Fruit fly (Drosophila melanogaster) whole organism, embryonic: ENCODE measurements around the gene ClC-c.

ENCODE experiments used
- Ada2b ChIP-seq: fragments of 200-800 bp; sonication (Bioruptor generic); IDR thresholded peaks from 2 replicates; pipeline ENCODE4 v1.3.6; 2022; ENCODE audit warnings: missing biosample characterization, missing genetic modification characterization
- Aef1 ChIP-seq: fragments of 200-800 bp; sonication (Bioruptor generic); IDR thresholded peaks from 3 replicates; pipeline ENCODE4 v1.3.6; 2022; ENCODE audit warnings: missing biosample characterization, missing genetic modification characterization
- Atf3 ChIP-seq: fragments of 200-800 bp; sonication (Bioruptor generic); optimal IDR thresholded peaks from 3 replicates; lab custom pipeline; 2016; ENCODE audit warnings: missing biosample characterization, missing genetic modification characterization
- B-H1 ChIP-seq: fragments of 200-800 bp; sonication (Bioruptor generic); IDR thresholded peaks from 3 replicates; pipeline ENCODE4 v1.3.6; 2022; ENCODE audit warnings: missing biosample characterization, missing genetic modification characterization
- CG10654 ChIP-seq: fragments of 200-800 bp; sonication (Bioruptor generic); optimal IDR thresholded peaks from 2 replicates; lab custom pipeline; 2016; ENCODE audit warnings: missing biosample characterization, missing genetic modification characterization
- CG11398 ChIP-seq: fragments of 200-800 bp; sonication (Bioruptor generic); optimal IDR thresholded peaks from 2 replicates; lab custom pipeline; 2016; ENCODE audit warnings: missing biosample characterization, missing genetic modification characterization
- CG11723 ChIP-seq: fragments of 200-800 bp; sonication (Bioruptor generic); optimal IDR thresholded peaks from 2 replicates; lab custom pipeline; 2017; ENCODE audit warnings: missing biosample characterization, mild to moderate bottlenecking, missing genetic modification characterization
- CG14667 ChIP-seq: fragments of 200-800 bp; sonication (Bioruptor generic); IDR thresholded peaks from 2 replicates; pipeline ENCODE4 v1.3.6; 2022; ENCODE audit warnings: missing biosample characterization, missing genetic modification characterization
- CG14965 ChIP-seq: fragments of 200-800 bp; sonication (Bioruptor generic); optimal IDR thresholded peaks from 2 replicates; lab custom pipeline; 2016; ENCODE audit warnings: missing biosample characterization, missing genetic modification characterization, borderline replicate concordance
- CG1603 ChIP-seq: fragments of 200-800 bp; sonication (Bioruptor generic); optimal IDR thresholded peaks from 2 replicates; lab custom pipeline; 2019; ENCODE audit warnings: missing biosample characterization, mild to moderate bottlenecking, missing genetic modification characterization, moderate library complexity
- CG17568 ChIP-seq: fragments of 200-800 bp; sonication (Bioruptor generic); optimal IDR thresholded peaks from 2 replicates; lab custom pipeline; 2018; ENCODE audit warnings: missing biosample characterization, mild to moderate bottlenecking, missing genetic modification characterization, moderate library complexity
- CG17829 ChIP-seq: fragments of 200-800 bp; optimal IDR thresholded peaks from 2 replicates; lab custom pipeline; 2019; ENCODE audit warnings: missing biosample characterization, mild to moderate bottlenecking, missing genetic modification characterization, moderate library complexity
- CG17912 ChIP-seq: fragments of 200-800 bp; sonication (Bioruptor generic); optimal IDR thresholded peaks from 2 replicates; lab custom pipeline; 2018; ENCODE audit warnings: missing biosample characterization, mild to moderate bottlenecking, missing genetic modification characterization
- CG18619 ChIP-seq: fragments of 200-800 bp; sonication (Bioruptor generic); optimal IDR thresholded peaks from 3 replicates; lab custom pipeline; 2017; ENCODE audit warnings: missing biosample characterization, mild to moderate bottlenecking, missing genetic modification characterization
- CG31224 ChIP-seq: fragments of 200-800 bp; sonication (Bioruptor generic); IDR thresholded peaks from 2 replicates; pipeline ENCODE4 v1.3.6; 2022; ENCODE audit warnings: missing biosample characterization, missing genetic modification characterization
- CG3407 ChIP-seq: fragments of 200-800 bp; sonication (Bioruptor generic); optimal IDR thresholded peaks from 2 replicates; lab custom pipeline; 2018; ENCODE audit warnings: missing biosample characterization, mild to moderate bottlenecking, missing genetic modification characterization
- CG4820 ChIP-seq: fragments of 200-800 bp; sonication (Bioruptor generic); optimal IDR thresholded peaks from 3 replicates; lab custom pipeline; 2016; ENCODE audit warnings: missing biosample characterization, missing genetic modification characterization
- CG6765 ChIP-seq: fragments of 200-800 bp; sonication (Bioruptor generic); optimal IDR thresholded peaks from 3 replicates; lab custom pipeline; 2017; ENCODE audit warnings: missing biosample characterization, mild to moderate bottlenecking, missing genetic modification characterization
- CG6854 ChIP-seq: fragments of 200-800 bp; sonication (Bioruptor generic); optimal IDR thresholded peaks from 3 replicates; lab custom pipeline; 2017; ENCODE audit warnings: missing biosample characterization, mild to moderate bottlenecking, missing genetic modification characterization
- CG7556 ChIP-seq: fragments of 200-800 bp; sonication (Bioruptor generic); optimal IDR thresholded peaks from 2 replicates; lab custom pipeline; 2017; ENCODE audit warnings: missing biosample characterization, mild to moderate bottlenecking, missing genetic modification characterization
- CG9609 ChIP-seq: fragments of 200-800 bp; sonication (Bioruptor generic); optimal IDR thresholded peaks from 3 replicates; lab custom pipeline; 2016; ENCODE audit warnings: missing biosample characterization, missing genetic modification characterization
- CG9932 ChIP-seq: fragments of 200-800 bp; sonication (Bioruptor generic); IDR thresholded peaks from 2 replicates; pipeline ENCODE4 v1.3.6; 2022; ENCODE audit warnings: missing biosample characterization, missing genetic modification characterization
- CrebB ChIP-seq: fragments of 200-800 bp; sonication (Bioruptor generic); optimal IDR thresholded peaks from 3 replicates; lab custom pipeline; 2018; ENCODE audit warnings: missing biosample characterization, mild to moderate bottlenecking, missing genetic modification characterization
- D19B ChIP-seq: fragments of 200-800 bp; sonication (Bioruptor generic); optimal IDR thresholded peaks from 2 replicates; lab custom pipeline; 2017; ENCODE audit warnings: missing biosample characterization, mild to moderate bottlenecking, missing genetic modification characterization
- Dref ChIP-seq: fragments of 200-800 bp; sonication (Bioruptor generic); IDR thresholded peaks from 2 replicates; pipeline ENCODE4 v1.3.6; 2022; ENCODE audit warnings: missing biosample characterization, missing genetic modification characterization
- Drgx ChIP-seq: fragments of 200-800 bp; sonication (Bioruptor generic); IDR thresholded peaks from 2 replicates; pipeline ENCODE4 v1.3.6; 2022; ENCODE audit warnings: missing biosample characterization, missing genetic modification characterization
- Eip74EF ChIP-seq, 2 experiments: fragments of 200-800 bp in 1 of 2; fragments of >200 bp in 1 of 2; sonication (Bioruptor generic) in 1 of 2; optimal IDR thresholded peaks; 2 replicates each; lab custom pipeline; 2017 to 2019; ENCODE audit warnings: missing biosample characterization in 2 of 2, missing genetic modification characterization in 2 of 2, mild to moderate bottlenecking in 1 of 2, moderate library complexity in 1 of 2
- Fer1 ChIP-seq: fragments of 200-800 bp; sonication (Bioruptor generic); optimal IDR thresholded peaks from 2 replicates; lab custom pipeline; 2017; ENCODE audit warnings: missing biosample characterization, mild to moderate bottlenecking, missing genetic modification characterization
- MBD-R2 ChIP-seq: fragments of 200-800 bp; sonication (Bioruptor generic); IDR thresholded peaks from 2 replicates; pipeline ENCODE4 v1.3.6; 2022; ENCODE audit warnings: missing biosample characterization, missing genetic modification characterization
- Max ChIP-seq: fragments of 200-800 bp; sonication (Bioruptor generic); optimal IDR thresholded peaks from 2 replicates; lab custom pipeline; 2016; ENCODE audit warnings: missing biosample characterization, mild to moderate bottlenecking, missing genetic modification characterization
- Med ChIP-seq: fragments of 200-800 bp; sonication (Bioruptor generic); peaks from one replicate; lab custom pipeline; 2016; ENCODE audit warnings: missing biosample characterization, missing genetic modification characterization, mild to moderate bottlenecking, inconsistent platforms, moderate library complexity
- Side ChIP-seq: fragments of 200-800 bp; sonication (Bioruptor generic); optimal IDR thresholded peaks from 2 replicates; lab custom pipeline; 2016; ENCODE audit warnings: missing biosample characterization, missing genetic modification characterization
- Sry-δ ChIP-seq: fragments of 200-800 bp; sonication (Bioruptor generic); optimal IDR thresholded peaks from 2 replicates; lab custom pipeline; 2016; ENCODE audit warnings: missing biosample characterization, missing genetic modification characterization
- Vsx1 ChIP-seq: fragments of 200-800 bp; sonication (Bioruptor generic); optimal IDR thresholded peaks from 2 replicates; lab custom pipeline; 2017; ENCODE audit warnings: missing biosample characterization, mild to moderate bottlenecking, missing genetic modification characterization, missing genetic modification reagents
- crol ChIP-seq: fragments of 200-800 bp; sonication (Bioruptor generic); IDR thresholded peaks from 2 replicates; pipeline ENCODE4 v1.3.6; 2022; ENCODE audit warnings: missing biosample characterization, missing genetic modification characterization
- en ChIP-seq: fragments of 200-800 bp; sonication (Bioruptor generic); optimal IDR thresholded peaks from 2 replicates; lab custom pipeline; 2016; ENCODE audit warnings: missing biosample characterization, missing genetic modification characterization
- esg ChIP-seq: fragments of 200-800 bp; sonication (Bioruptor generic); conservative IDR thresholded peaks from 2 replicates; pipeline ENCODE4 v1.3.6; 2022; ENCODE audit warnings: missing biosample characterization, missing genetic modification characterization
- eyg ChIP-seq: fragments of 200-800 bp; sonication (Bioruptor generic); optimal IDR thresholded peaks from 3 replicates; lab custom pipeline; 2016; ENCODE audit warnings: missing biosample characterization, missing genetic modification characterization
- fru ChIP-seq: fragments of >200 bp; optimal IDR thresholded peaks from 2 replicates; lab custom pipeline; 2017
- gem ChIP-seq: fragments of 200-800 bp; sonication (Bioruptor generic); optimal IDR thresholded peaks from 2 replicates; lab custom pipeline; 2019; ENCODE audit warnings: missing biosample characterization, mild to moderate bottlenecking, missing genetic modification characterization, moderate library complexity
- hbn ChIP-seq: fragments of 200-800 bp; sonication (Bioruptor generic); IDR thresholded peaks from 2 replicates; pipeline ENCODE4 v1.3.6; 2022; ENCODE audit warnings: missing biosample characterization, missing genetic modification characterization; ENCODE audit not compliant: partially characterized antibody
- jumu ChIP-seq: fragments of 200-800 bp; sonication (Bioruptor generic); optimal IDR thresholded peaks from 3 replicates; lab custom pipeline; 2016; ENCODE audit warnings: missing biosample characterization, missing genetic modification characterization
- kah ChIP-seq: fragments of 200-800 bp; sonication (Bioruptor generic); optimal IDR thresholded peaks from 2 replicates; lab custom pipeline; 2018; ENCODE audit warnings: missing biosample characterization, mild to moderate bottlenecking, missing genetic modification characterization
- lmd ChIP-seq: fragments of 200-800 bp; sonication (Bioruptor generic); IDR thresholded peaks from 2 replicates; pipeline ENCODE4 v1.3.6; 2022; ENCODE audit warnings: missing biosample characterization, missing genetic modification characterization
- lola ChIP-seq, 3 experiments: fragments of >200 bp in 2 of 3; fragments of 200-800 bp in 1 of 3; sonication (Bioruptor generic) in 1 of 3; optimal IDR thresholded peaks; 2 replicates each; lab custom pipeline; 2017 to 2019; ENCODE audit warnings: missing biosample characterization in 3 of 3, missing genetic modification characterization in 3 of 3, mild to moderate bottlenecking in 1 of 3, moderate library complexity in 1 of 3
- nau ChIP-seq: fragments of 200-800 bp; sonication (Bioruptor generic); optimal IDR thresholded peaks from 3 replicates; lab custom pipeline; 2017; ENCODE audit warnings: missing biosample characterization, mild to moderate bottlenecking, missing genetic modification characterization, missing genetic modification reagents
- sisA ChIP-seq: fragments of 200-800 bp; sonication (Bioruptor generic); IDR thresholded peaks from 2 replicates; pipeline ENCODE4 v1.3.6; 2022; ENCODE audit warnings: missing biosample characterization, missing genetic modification characterization
- slbo ChIP-seq: fragments of 200-800 bp; sonication (Bioruptor generic); IDR thresholded peaks from 2 replicates; pipeline ENCODE4 v1.3.6; 2022; ENCODE audit warnings: missing biosample characterization, missing genetic modification characterization
- tio ChIP-seq: fragments of 200-800 bp; sonication (Bioruptor generic); optimal IDR thresholded peaks from 2 replicates; lab custom pipeline; 2017; ENCODE audit warnings: missing biosample characterization, missing genetic modification characterization, inconsistent platforms
- tx ChIP-seq: fragments of 200-800 bp; sonication (Bioruptor generic); optimal IDR thresholded peaks from 2 replicates; lab custom pipeline; 2016; ENCODE audit warnings: missing biosample characterization, missing genetic modification characterization
- vvl ChIP-seq: fragments of 200-800 bp; sonication (Bioruptor generic); IDR thresholded peaks from 2 replicates; pipeline ENCODE4 v1.3.6; 2022; ENCODE audit warnings: missing biosample characterization, missing genetic modification characterization

Gene ClC-c

DNA sequence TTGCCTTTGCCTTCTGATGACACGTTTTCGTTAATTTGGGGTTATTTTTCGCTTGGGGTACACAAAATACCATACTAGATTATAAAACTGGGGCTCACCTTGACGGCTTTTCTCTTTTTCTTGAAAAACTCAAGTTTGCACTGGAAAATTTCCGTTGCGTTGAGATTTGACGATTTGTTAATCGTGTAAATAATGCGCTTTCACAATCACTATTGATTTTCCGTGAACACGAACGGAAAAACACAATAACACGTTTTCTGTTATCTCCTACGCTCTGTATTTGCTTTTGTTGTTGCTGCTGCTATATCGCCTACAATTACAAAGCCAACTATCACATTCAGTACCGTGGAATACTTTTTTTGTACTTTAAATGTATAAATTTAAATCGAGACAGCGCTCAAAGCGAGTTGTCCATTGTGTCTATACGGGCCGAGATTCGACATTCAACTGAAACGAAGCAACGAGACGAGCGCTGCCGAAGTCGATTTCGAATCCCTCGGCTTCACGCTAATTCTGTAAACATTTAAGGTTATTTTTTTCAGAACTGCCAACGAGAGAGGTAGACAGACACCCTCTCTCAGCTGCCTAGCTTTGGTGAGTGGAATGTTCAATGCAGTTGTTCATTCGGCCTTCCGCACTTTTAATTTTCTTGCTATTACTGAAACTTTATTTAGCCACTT is 43.7 kb upstream of the ClC-c start (continued):
- TF ChIP-seq Eip74EF (GFP tag; optimal IDR thresholded peaks at IDR 0.05; lab: Kevin White, UChicago) (no peak), sisA (GFP tag; lab: Robert Waterston, UW) (no peak), CG14667 (no peak), CG9932 (GFP tag; lab: Robert Waterston, UW) (no peak), Aef1 (GFP tag; lab: Robert Waterston, UW) (no peak), CG17568 (peak; percentile 56), Ada2b (GFP tag; lab: Robert Waterston, UW) (no peak), CG6854 (GFP tag; lab: Kevin White, UChicago) (peak; percentile 43), vvl (GFP tag; lab: Robert Waterston, UW) (no peak; the same call in 1 of the 2 replicates), CG18619 (GFP tag; lab: Kevin White, UChicago) (no peak), MBD-R2 (GFP tag; lab: Robert Waterston, UW) (no peak), crol (GFP tag; lab: Robert Waterston, UW) (no peak), Atf3 (GFP tag; lab: Kevin White, UChicago) (no peak), nau (peak; percentile 52), lmd (GFP tag; lab: Robert Waterston, UW) (no peak), CG17829 (tag; lab: Kevin White, UChicago) (peak; percentile 60), CG9609 (no peak), Sry-δ (GFP tag; lab: Kevin White, UChicago) (no peak), CG4820 (GFP tag; lab: Kevin White, UChicago) (no peak), CG6765 (GFP tag; lab: Kevin White, UChicago) (peak; percentile 49), B-H1 (GFP tag; lab: Robert Waterston, UW) (no peak; the same call in 2 of the 3 replicates), Vsx1 (GFP tag; lab: Kevin White, UChicago) (no peak), CG10654 (no peak), Side (GFP tag; lab: Kevin White, UChicago) (no peak), Fer1 (peak; percentile 21), D19B (GFP tag; lab: Kevin White, UChicago) (no peak), CG11723 (GFP tag; lab: Kevin White, UChicago) (no peak), CG17912 (no peak), eyg (GFP tag; lab: Kevin White, UChicago) (no peak), CG7556 (no peak), tx (GFP tag; lab: Kevin White, UChicago) (no peak), esg (GFP tag; lab: Robert Waterston, UW) (no peak), tio (GFP tag; lab: Kevin White, UChicago) (no peak), kah (GFP tag; lab: Kevin White, UChicago) (no peak), gem (no peak), CrebB (peak; percentile 33), Drgx (peak; percentile 62), CG11398 (peak; percentile 37), slbo (GFP tag; lab: Robert Waterston, UW) (no peak), jumu (no peak), CG3407 (GFP tag; lab: Kevin White, UChicago) (no peak), fru (lab: Kevin White, UChicago) (no peak), Dref (GFP tag; lab: Robert Waterston, UW) (no peak), CG31224 (no peak), hbn (GFP tag; lab: Robert Waterston, UW) (no peak), lola (GFP tag; optimal IDR thresholded peaks at IDR 0.05; lab: Kevin White, UChicago) (no peak), Max (GFP tag; lab: Kevin White, UChicago) (no peak), CG1603 (peak; percentile 19), en (GFP tag; lab: Kevin White, UChicago) (no peak), CG14965 (GFP tag; lab: Kevin White, UChicago) (no peak), Med (peak; percentile 92)
